Fruit fly (Drosophila melanogaster): Measurements from ENCODE around the gene CG33124.

CG33124 gene

DNA sequence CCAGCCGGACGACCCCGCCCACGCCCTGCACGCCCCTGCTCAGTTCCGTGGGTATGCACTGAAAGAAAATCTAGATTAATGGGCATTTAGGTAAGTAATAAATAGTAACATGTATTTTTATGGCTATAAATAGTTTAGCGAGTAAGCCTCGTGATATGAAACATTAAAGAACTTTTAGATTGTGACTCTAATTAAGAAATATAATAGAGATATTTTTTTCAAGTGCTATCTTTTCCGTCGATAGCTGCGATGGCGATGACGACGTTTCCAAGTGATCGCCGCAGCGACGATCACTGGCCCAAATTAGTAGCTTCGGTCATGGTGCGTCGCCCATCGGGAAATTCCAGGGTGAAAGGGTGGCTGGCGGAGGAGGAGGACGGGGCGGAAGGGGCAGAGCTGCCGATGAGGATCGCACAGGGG, 28.8 kb downstream of the CG33124 start:
- TF ChIP-seq psq (optimal IDR thresholded peaks at IDR 0.05) = no peak
- no peak for TF ChIP-seq pan (optimal IDR thresholded peaks at IDR 0.05)
- no peak for TF ChIP-seq CG8478 (optimal IDR thresholded peaks at IDR 0.05)
- TF ChIP-seq usp (GFP tag; optimal IDR thresholded peaks at IDR 0.05) = no peak
- TF ChIP-seq Dll (optimal IDR thresholded peaks at IDR 0.05) = no peak
- TF ChIP-seq EcR (GFP tag; optimal IDR thresholded peaks at IDR 0.05) = no peak

DNA sequence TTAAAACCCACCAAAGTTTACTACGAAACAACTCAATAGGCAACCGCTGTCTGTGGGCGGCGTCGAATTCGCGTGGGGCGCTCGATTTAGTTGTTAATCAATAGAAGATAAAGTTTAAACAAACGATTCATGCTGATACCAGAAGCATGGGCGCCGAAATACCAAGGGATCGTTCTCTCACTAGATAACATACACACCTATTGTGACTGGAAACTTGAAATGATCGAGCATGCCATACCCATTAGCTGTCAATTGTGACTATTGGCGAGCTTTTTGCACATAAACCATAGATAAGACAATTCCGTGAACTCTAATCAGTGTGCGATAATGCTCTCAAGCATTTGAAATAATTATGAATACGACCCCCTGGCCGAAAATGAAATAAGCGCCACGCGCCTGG, 29.5 kb downstream of the CG33124 start:
- TF ChIP-seq psq (optimal IDR thresholded peaks at IDR 0.05) (no peak), usp (GFP tag; optimal IDR thresholded peaks at IDR 0.05) (no peak), CG8478 (optimal IDR thresholded peaks at IDR 0.05) (no peak), Dll (optimal IDR thresholded peaks at IDR 0.05) (no peak), EcR (GFP tag; optimal IDR thresholded peaks at IDR 0.05) (no peak), pan (optimal IDR thresholded peaks at IDR 0.05) (no peak)

DNA sequence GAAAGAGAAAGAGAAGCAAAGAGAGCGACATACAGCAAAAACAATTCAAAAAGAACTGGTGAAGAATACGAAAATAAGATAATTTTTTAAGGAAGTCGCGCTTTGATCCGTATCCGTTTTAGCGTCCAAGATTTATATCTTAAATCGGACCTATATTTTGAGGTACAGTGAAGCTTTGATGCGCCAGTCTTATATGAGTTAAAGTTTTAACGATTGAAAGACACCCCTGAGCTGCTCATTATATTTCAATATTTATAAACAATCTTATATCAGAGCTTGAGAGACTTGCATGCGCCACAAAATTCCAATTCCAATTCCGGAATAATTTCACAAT, 30.1 kb downstream of the CG33124 start:
- TF ChIP-seq CG8478 (optimal IDR thresholded peaks at IDR 0.05) (no peak), usp (GFP tag; optimal IDR thresholded peaks at IDR 0.05) (no peak), psq (optimal IDR thresholded peaks at IDR 0.05) (no peak), pan (optimal IDR thresholded peaks at IDR 0.05) (no peak), EcR (GFP tag; optimal IDR thresholded peaks at IDR 0.05) (no peak), Dll (optimal IDR thresholded peaks at IDR 0.05) (no peak)

DNA sequence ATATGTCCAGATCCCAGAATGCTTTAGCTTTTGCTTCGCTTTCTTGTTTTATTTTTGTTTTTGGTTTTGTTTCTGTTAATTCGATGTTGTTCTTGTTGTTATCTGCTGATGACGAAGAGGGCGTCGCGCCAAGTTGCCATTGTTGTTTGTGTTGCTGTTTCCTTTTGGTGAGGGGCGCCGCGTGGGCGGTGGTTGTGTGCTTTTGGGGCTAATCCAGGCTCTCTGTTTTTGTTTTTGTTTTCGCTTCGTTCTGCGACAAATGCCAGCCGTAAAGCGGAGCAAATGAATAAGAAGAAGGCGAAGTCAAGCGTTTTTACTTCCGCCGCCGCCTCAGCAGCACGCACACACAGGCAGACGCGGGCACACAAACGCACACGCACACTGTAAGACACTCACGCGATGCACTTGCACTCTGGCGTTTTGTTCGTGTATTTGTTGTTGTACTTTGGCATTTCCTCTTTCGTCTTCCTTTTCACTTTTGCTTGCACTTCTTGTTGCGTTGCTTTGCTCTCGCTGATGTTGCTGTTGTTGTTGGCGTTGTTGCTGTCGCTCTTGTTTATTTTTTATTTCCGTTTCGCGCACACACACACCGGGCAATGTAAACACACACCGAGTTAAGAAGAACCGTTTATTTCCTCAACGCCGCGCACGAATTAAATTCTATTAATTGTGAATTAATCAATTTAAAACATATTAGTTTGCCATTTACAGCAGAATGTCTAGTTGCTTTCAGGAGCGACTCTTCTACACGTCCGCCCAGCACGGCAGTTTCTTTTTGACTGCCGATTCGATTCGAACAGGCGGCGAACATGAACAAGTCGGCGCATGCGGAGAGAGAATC, 30.7 kb downstream of the CG33124 start, which contains the start of gene aop:
Gene aop, minus strand, starts transcription at position 786 of the 841 bp plus-strand sequence.
- TF ChIP-seq pan (optimal IDR thresholded peaks at IDR 0.05) (no peak), psq (optimal IDR thresholded peaks at IDR 0.05) (no peak), Dll (optimal IDR thresholded peaks at IDR 0.05) (no peak), usp (GFP tag; optimal IDR thresholded peaks at IDR 0.05) (no peak)

DNA sequence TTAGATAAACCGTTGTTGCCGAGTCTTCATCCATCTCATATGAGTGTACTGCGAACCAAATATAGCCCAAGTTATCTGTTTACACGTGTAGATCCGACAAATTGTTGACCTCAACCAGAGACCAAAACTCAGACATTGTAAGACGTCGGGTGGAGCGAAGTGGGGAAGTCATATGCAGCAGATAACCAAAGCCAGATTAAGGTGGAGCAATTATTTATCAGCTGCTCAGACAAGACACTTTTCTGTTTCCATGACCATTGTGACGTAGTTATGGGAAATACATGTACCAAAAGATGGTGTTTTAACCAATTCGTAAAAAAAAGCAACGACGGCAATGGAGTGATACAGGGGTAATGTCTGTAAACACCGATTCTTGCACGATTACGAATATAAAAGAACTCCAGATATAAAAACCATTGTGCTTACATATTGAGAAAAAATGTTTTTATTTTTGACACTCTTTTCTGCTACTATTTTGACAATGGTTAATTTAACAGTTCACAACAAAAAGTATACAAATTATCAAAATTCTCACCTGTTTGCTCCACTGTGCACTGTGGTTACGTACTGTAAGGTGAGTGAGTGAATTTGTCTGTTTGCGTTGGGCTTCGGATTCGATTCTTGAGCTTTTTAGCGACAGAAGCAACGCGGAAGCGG, 31.5 kb downstream of the CG33124 start:
- TF ChIP-seq psq (optimal IDR thresholded peaks at IDR 0.05) (no peak), pan (optimal IDR thresholded peaks at IDR 0.05) (no peak), usp (GFP tag; optimal IDR thresholded peaks at IDR 0.05) (no peak), CG8478 (optimal IDR thresholded peaks at IDR 0.05) (no peak), EcR (GFP tag; optimal IDR thresholded peaks at IDR 0.05) (no peak), Dll (optimal IDR thresholded peaks at IDR 0.05) (no peak)

DNA sequence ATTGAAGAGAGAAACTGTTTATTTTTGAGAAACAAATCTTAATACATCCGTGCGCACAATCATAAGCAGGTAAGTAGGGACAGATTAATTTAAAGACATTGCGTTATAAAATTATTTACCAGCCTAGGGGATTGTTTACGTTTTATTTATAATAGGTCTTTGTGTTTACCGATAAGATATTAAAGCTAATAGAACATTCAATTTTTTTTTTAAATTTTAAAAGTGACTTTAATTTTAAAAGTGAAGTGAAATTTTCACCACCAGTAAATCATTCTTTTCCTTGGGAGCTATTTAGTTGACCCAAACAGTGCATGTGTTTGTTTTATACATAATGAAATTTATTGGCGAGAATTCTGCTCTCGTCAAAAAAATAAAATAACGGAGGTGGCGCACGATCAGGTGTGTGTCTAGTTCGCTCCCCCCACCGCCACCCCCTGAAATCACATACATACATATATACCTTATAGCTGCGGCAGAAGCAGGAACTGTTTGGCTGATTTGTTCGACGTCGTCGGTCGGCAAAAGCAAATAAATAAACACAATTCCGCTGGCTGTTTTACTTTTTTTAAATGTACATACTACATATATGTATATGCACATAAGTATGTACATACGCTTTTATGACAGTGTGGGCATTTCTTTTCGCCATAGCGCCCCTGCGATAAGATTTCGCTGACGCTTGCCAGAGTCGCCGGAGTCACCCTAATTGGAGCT, 32.8 kb downstream of the CG33124 start:
- no peak for TF ChIP-seq usp (GFP tag; optimal IDR thresholded peaks at IDR 0.05)
- TF ChIP-seq EcR (GFP tag; optimal IDR thresholded peaks at IDR 0.05) = no peak
- no peak for TF ChIP-seq pan (optimal IDR thresholded peaks at IDR 0.05)
- TF ChIP-seq psq (optimal IDR thresholded peaks at IDR 0.05) = no peak
- TF ChIP-seq CG8478 (optimal IDR thresholded peaks at IDR 0.05) = no peak
- no peak for TF ChIP-seq Dll (optimal IDR thresholded peaks at IDR 0.05)

DNA sequence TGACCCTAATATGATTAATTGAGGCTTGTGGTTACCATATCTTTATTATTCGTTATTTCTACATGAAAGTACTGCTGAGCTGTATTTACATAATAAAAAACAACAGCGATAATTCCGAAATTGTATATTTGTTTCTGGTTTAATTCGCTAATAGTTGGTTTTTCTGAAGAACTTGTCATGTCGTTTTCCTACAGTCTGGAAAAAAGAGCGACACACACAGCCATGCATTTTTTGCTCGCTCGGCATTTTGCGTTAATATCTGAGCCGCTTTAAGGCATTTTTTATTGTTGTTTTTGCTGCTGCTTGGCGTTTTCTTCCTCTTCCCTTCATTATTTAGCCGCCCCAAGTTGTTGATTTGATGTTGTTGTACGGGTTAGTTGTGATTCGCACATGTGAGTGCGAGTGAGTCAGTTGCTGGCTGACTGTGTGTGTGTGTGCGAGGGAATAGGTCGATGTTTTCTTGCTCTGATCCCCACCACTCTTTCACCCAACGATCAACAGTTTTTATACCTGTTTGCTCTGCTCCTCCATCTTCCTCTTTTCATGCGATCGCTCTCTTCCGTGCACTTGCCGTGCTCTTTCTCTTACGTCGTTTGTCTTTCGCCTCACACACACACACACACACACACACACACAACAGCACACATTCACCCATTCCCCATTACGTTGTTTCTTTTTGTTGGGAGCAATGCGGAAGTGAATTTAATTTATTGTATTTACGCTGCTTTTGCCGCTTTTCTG, 33.6 kb downstream of the CG33124 start:
- TF ChIP-seq pan (optimal IDR thresholded peaks at IDR 0.05) (no peak), psq (optimal IDR thresholded peaks at IDR 0.05) (no peak), EcR (GFP tag; optimal IDR thresholded peaks at IDR 0.05) (peak; percentile 56 to 73), Dll (optimal IDR thresholded peaks at IDR 0.05) (no peak), usp (GFP tag; optimal IDR thresholded peaks at IDR 0.05) (no peak), CG8478 (optimal IDR thresholded peaks at IDR 0.05) (peak; percentile 24)

DNA sequence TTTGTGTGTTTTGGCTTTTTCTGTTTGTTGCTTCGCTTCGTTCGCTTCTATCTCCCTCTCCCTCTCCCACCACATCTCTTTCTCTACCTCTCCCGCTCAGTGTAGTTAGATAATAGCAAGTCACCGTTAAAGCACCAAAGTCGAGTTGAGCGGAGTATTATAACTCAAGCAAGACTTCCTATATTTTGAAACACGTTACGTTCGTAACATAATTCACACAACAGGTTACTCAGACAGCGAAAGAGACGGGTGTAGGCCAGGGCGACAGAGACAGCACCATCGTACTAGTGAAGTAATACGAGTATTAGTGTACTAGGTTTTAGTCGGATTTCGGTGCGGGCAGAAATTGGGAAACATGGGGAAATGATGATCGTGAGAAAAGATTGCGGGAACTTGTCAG, 35.3 kb downstream of the CG33124 start:
- TF ChIP-seq usp (GFP tag; optimal IDR thresholded peaks at IDR 0.05) (no peak), pan (optimal IDR thresholded peaks at IDR 0.05) (no peak), psq (optimal IDR thresholded peaks at IDR 0.05) (no peak)

DNA sequence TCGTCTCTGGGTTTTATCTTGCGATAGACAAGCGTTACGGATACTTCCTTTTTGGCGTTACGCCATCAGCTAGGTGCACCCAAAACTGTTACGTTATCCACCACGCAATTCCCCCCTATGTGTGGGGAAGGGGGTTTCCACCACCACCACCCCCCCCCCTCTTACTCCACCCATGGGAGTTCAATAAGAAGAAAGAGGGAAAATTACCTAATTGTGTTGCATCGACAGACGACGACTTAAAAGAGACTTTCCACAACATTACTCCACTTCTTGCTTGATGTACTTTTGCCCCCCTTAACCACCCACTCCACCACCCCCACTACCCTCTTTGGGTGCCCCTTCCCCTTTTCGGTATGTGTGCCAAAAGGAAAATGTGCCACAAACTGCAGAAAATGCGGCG, 35.7 kb downstream of the CG33124 start:
- TF ChIP-seq CG8478 (optimal IDR thresholded peaks at IDR 0.05) (no peak), EcR (GFP tag; optimal IDR thresholded peaks at IDR 0.05) (no peak), psq (optimal IDR thresholded peaks at IDR 0.05) (no peak), Dll (optimal IDR thresholded peaks at IDR 0.05) (no peak)

DNA sequence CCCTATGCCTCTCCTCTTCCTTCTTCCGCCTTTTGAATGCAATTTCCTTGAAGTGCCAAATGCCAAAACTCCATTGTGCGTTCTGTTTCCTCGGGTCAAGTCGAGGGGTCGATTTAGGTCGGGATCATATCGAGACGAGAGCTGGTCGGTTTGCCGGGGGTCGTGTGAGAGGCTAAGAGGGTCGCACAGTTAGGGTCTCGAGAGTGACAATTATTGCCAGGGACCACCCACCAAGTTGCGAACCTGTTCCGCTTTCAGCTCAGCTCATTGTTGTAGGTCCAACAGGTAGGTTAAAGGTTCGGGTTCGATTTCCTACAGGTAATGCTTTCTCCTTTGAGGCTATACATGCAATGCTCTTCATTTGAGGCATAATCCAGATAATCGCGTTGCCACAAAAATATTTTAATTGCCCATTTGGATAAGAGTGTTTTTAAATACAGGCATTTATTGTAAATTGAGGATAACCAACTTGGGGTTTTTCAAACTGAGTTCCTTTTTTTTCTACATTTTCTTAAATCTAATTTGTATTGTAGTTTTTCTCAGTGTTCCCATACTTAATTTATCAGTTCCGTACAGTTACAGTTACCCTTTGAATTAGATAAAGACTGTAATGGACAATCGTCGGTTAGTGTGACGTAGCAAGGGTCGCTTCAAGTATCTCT, 36.3 kb downstream of the CG33124 start:
- no peak for TF ChIP-seq pan (optimal IDR thresholded peaks at IDR 0.05)
- no peak for TF ChIP-seq CG8478 (optimal IDR thresholded peaks at IDR 0.05)
- no peak for TF ChIP-seq Dll (optimal IDR thresholded peaks at IDR 0.05)
- TF ChIP-seq psq (optimal IDR thresholded peaks at IDR 0.05) = no peak
- no peak for TF ChIP-seq usp (GFP tag; optimal IDR thresholded peaks at IDR 0.05)
- TF ChIP-seq EcR (GFP tag; optimal IDR thresholded peaks at IDR 0.05) = no peak

All from whole organism.